Worm (Caenorhabditis elegans): ENCODE measurements around the gene srbc-14.

srbc-14 gene

ce11 chrV:17089931-17090429 lies 18.5 kb upstream of the srbc-14 start, which contains the start of gene srh-237 (continued):
- TF ChIP-seq pqm-1 (tag; optimal IDR thresholded peaks at IDR 0.05) (peak; percentile 58), dve-1 (tag; optimal IDR thresholded peaks at IDR 0.05; ENCODE audit: insufficient read depth) (no peak), unc-130 (GFP tag; optimal IDR thresholded peaks at IDR 0.05) (no peak), T26A8.4 (GFP tag; IDR thresholded peaks at IDR 0.05) (no peak), sdz-12 (GFP tag; optimal IDR thresholded peaks at IDR 0.05) (no peak), snpc-1.2 (GFP tag; IDR thresholded peaks at IDR 0.05) (no peak), unc-62 (GFP tag; optimal IDR thresholded peaks at IDR 0.05 in 1 of 2) (peak in 1 of 2 experiments; percentile 24), unc-62 (tag; optimal IDR thresholded peaks at IDR 0.05) (no peak), aly-2 (tag; optimal IDR thresholded peaks at IDR 0.05) (no peak), hlh-11 (tag; optimal IDR thresholded peaks at IDR 0.05) (peak; percentile 60), nhr-48 (tag; optimal IDR thresholded peaks at IDR 0.05) (no peak), aha-1 (tag) (peak; percentile 64)

ce11 chrV:17089342-17089741 lies 17.9 kb upstream of the srbc-14 start, which contains the start of gene T05E12.6:
T05E12.6 (minus strand) TSS chrV:17089442.
- TF ChIP-seq madf-9 (GFP tag; conservative IDR thresholded peaks at IDR 0.05) (no peak), php-3 (GFP tag; IDR thresholded peaks at IDR 0.05) (peak; percentile 32; the same call in 1 of the 2 replicates), dmd-6 (GFP tag; IDR thresholded peaks at IDR 0.05) (no peak; the same call in 1 of the 2 replicates), dpl-1 (GFP tag; optimal IDR thresholded peaks at IDR 0.05) (no peak), zip-11 (GFP tag; IDR thresholded peaks at IDR 0.05) (no peak), hlh-11 (tag; optimal IDR thresholded peaks at IDR 0.05) (no peak)

DNA sequence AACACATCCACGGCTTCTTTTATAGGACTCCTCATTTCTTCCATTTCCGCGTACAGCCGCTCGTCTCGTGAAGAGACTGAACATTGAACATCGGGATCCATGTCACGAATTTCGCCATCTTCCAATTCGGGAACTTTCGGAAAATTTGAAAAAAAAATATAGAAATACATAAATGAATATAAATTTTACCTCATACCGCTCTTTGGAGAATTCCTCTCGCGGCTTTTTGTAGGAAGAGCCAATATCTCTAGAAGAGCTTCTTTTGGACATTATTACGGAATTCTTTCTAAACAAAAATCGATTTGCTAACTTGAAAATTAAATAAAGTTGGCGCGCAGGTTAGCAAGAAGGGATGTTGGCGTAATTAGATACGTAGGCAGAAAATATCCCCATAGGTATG lies 11.2 kb upstream of the srbc-14 start, which contains the start of gene T05E12.9:
Gene T05E12.9, minus strand, starts transcription at position 101 of the 400 bp plus-strand sequence.
- TF ChIP-seq ceh-62 (tag; optimal IDR thresholded peaks at IDR 0.05): no peak
- no peak for TF ChIP-seq gei-8 (GFP tag; optimal IDR thresholded peaks at IDR 0.05)
- no peak for TF ChIP-seq cey-2 (tag; optimal IDR thresholded peaks at IDR 0.05; ENCODE audit: borderline replicate concordance, insufficient read depth)
- no peak for TF ChIP-seq nhr-41 (GFP tag; IDR thresholded peaks at IDR 0.05)
- TF ChIP-seq aha-1 (tag): peak; percentile 16

- TF ChIP-seq jun-1 (tag; optimal IDR thresholded peaks at IDR 0.05) (no peak), ctbp-1 (GFP tag; IDR thresholded peaks at IDR 0.05) (no peak), rbr-2 (tag; optimal IDR thresholded peaks at IDR 0.05) (no peak), nhr-41 (GFP tag; IDR thresholded peaks at IDR 0.05) (no peak), daf-16 (GFP tag; optimal IDR thresholded peaks at IDR 0.05) (no peak), daf-16 (tag; optimal IDR thresholded peaks at IDR 0.05) (no peak), ztf-7 (tag; optimal IDR thresholded peaks at IDR 0.05) (no peak), lin-13 (GFP tag; optimal IDR thresholded peaks at IDR 0.05) (no peak), ceh-20 (GFP tag; IDR thresholded peaks at IDR 0.05) (no peak), ZK337.2 (GFP tag; IDR thresholded peaks at IDR 0.05) (no peak), F44E2.7 (GFP tag; IDR thresholded peaks at IDR 0.05) (no peak), skn-1 (tag; optimal IDR thresholded peaks at IDR 0.05) (no peak), mxl-2 (GFP tag; conservative IDR thresholded peaks at IDR 0.05) (no peak), lin-1 (GFP tag; IDR thresholded peaks at IDR 0.05) (no peak), gei-8 (GFP tag; optimal IDR thresholded peaks at IDR 0.05) (no peak), pqm-1 (tag; optimal IDR thresholded peaks at IDR 0.05) (no peak), unc-130 (GFP tag; optimal IDR thresholded peaks at IDR 0.05) (no peak), R02D3.7 (tag; optimal IDR thresholded peaks at IDR 0.05) (no peak), mep-1 (tag; optimal IDR thresholded peaks at IDR 0.05) (no peak), madf-9 (GFP tag; conservative IDR thresholded peaks at IDR 0.05) (no peak), hlh-11 (tag; optimal IDR thresholded peaks at IDR 0.05) (no peak)
These were observed 8.3 kb upstream of the srbc-14 start, which contains the start of gene srw-20 for ce11 chrV:17079795-17080194. srw-20 (minus strand) TSS chrV:17079895.
